Fruit fly (Drosophila melanogaster) Kc167 (cell line): ENCODE results near the gene CG43203.

Experiments
- Sin3A ChIP-seq: fragments of >200 bp; optimal IDR thresholded peaks from 2 replicates; lab custom pipeline; 2018; ENCODE audit warnings: missing external identifiers
- h ChIP-seq: fragments of >200 bp; optimal IDR thresholded peaks from 3 replicates; lab custom pipeline; 2018; ENCODE audit warnings: missing external identifiers
- insv ChIP-seq: fragments of >200 bp; optimal IDR thresholded peaks from 3 replicates; lab custom pipeline; 2018; ENCODE audit warnings: missing external identifiers
- ttk ChIP-seq: sonication (Bioruptor generic); optimal IDR thresholded peaks from 2 replicates; lab custom pipeline; 2017; ENCODE audit warnings: missing external identifiers

DNA sequence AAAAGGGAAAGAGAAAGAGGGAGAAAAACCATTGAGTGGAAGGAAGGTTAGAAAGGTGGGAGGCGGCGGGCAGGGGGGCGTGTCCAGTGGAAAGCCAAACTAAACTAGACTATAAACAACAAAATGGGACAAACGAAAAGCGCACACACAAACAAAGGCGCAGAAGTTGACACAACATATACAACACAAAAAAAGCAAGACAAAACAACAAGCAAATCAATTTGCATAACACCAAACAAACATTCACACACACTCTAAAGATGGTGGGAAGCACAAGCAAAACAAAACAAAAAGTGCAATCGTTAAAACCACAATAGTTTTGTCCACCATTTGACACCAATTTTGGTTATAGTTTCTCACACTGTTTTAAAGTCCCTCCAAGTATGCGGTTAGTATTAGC is 31.5 kb upstream of the CG43203 start:
- TF ChIP-seq h (lab: Kevin White, UChicago), result no peak
- no peak for TF ChIP-seq ttk
- no peak for TF ChIP-seq insv (lab: Kevin White, UChicago)
- no peak for TF ChIP-seq Sin3A (lab: Kevin White, UChicago)
